Worm (Caenorhabditis elegans): ENCODE results near the gene Y69A2AR.16.

- TF ChIP-seq pqm-1 (tag; optimal IDR thresholded peaks at IDR 0.05), result no peak
- TF ChIP-seq mep-1 (tag; optimal IDR thresholded peaks at IDR 0.05), result no peak
- TF ChIP-seq irx-1 (tag; optimal IDR thresholded peaks at IDR 0.05), result no peak
- TF ChIP-seq nhr-76 (tag; optimal IDR thresholded peaks at IDR 0.05), result no peak
Measured at ce11 chrIV:2463311-2463710, 34.3 kb upstream of the Y69A2AR.16 start, which contains the start of gene cdh-10.

Data from whole organism, L1 larva.